Fruit fly (Drosophila melanogaster) whole organism, embryonic: ENCODE results near the gene Pop2.
A peak's percentile ranks its signal among the peaks of the same experiment; 100 is the strongest.

Experiments used
- Bgb ChIP-seq: fragments of 200-800 bp; sonication (Bioruptor generic); IDR thresholded peaks from 2 replicates; pipeline ENCODE4 v1.3.6; 2022; ENCODE audit warnings: missing biosample characterization, missing genetic modification characterization; ENCODE audit not compliant: partially characterized antibody
- CG10321 ChIP-seq: fragments of 200-800 bp; sonication (Bioruptor generic); IDR thresholded peaks from 2 replicates; pipeline ENCODE4 v1.3.6; 2022; ENCODE audit warnings: missing biosample characterization, missing genetic modification characterization
- CG10565 ChIP-seq: fragments of 200-800 bp; sonication (Bioruptor generic); optimal IDR thresholded peaks from 3 replicates; lab custom pipeline; 2016; ENCODE audit warnings: missing biosample characterization, mild to moderate bottlenecking, missing genetic modification characterization
- CG12942 ChIP-seq: fragments of 200-800 bp; sonication (Bioruptor generic); optimal IDR thresholded peaks from 3 replicates; lab custom pipeline; 2016; ENCODE audit warnings: missing biosample characterization, missing genetic modification characterization
- CG14441 ChIP-seq: fragments of 200-800 bp; sonication (Bioruptor generic); IDR thresholded peaks from 2 replicates; pipeline ENCODE4 v1.3.6; 2022; ENCODE audit warnings: missing biosample characterization, missing genetic modification characterization
- CG15011 ChIP-seq: fragments of 200-800 bp; sonication (Bioruptor generic); optimal IDR thresholded peaks from 3 replicates; lab custom pipeline; 2018; ENCODE audit warnings: missing biosample characterization, mild to moderate bottlenecking, missing genetic modification characterization
- CG1603 ChIP-seq: fragments of 200-800 bp; sonication (Bioruptor generic); optimal IDR thresholded peaks from 2 replicates; lab custom pipeline; 2019; ENCODE audit warnings: missing biosample characterization, mild to moderate bottlenecking, missing genetic modification characterization, moderate library complexity
- CG16815 ChIP-seq: fragments of 200-800 bp; sonication (Bioruptor generic); optimal IDR thresholded peaks from 3 replicates; lab custom pipeline; 2017; ENCODE audit warnings: missing biosample characterization, mild to moderate bottlenecking, missing genetic modification characterization
- CG17186 ChIP-seq: fragments of 200-800 bp; sonication (Bioruptor generic); optimal IDR thresholded peaks from 3 replicates; lab custom pipeline; 2017; ENCODE audit warnings: missing biosample characterization, missing genetic modification reagents, missing genetic modification characterization
- CG17568 ChIP-seq: fragments of 200-800 bp; sonication (Bioruptor generic); optimal IDR thresholded peaks from 2 replicates; lab custom pipeline; 2018; ENCODE audit warnings: missing biosample characterization, mild to moderate bottlenecking, missing genetic modification characterization, moderate library complexity
- CG18011 ChIP-seq: fragments of 200-800 bp; sonication (Bioruptor generic); optimal IDR thresholded peaks from 2 replicates; lab custom pipeline; 2017; ENCODE audit warnings: missing biosample characterization, missing genetic modification characterization, mild to moderate bottlenecking, moderate library complexity, missing genotype
- CG32767 ChIP-seq: fragments of 200-800 bp; sonication (Bioruptor generic); IDR thresholded peaks from 2 replicates; pipeline ENCODE4 v1.3.6; 2022; ENCODE audit warnings: missing biosample characterization, missing genetic modification characterization
- CG4617 ChIP-seq: fragments of 200-800 bp; sonication (Bioruptor generic); optimal IDR thresholded peaks from 3 replicates; lab custom pipeline; 2016; ENCODE audit warnings: missing biosample characterization, missing genetic modification characterization, borderline replicate concordance
- CG6683 ChIP-seq: fragments of 200-800 bp; sonication (Bioruptor generic); optimal IDR thresholded peaks from 2 replicates; lab custom pipeline; 2017; ENCODE audit warnings: missing biosample characterization, mild to moderate bottlenecking, missing genetic modification characterization, missing genetic modification reagents
- CG7372 ChIP-seq: fragments of 200-800 bp; sonication (Bioruptor generic); IDR thresholded peaks from 2 replicates; pipeline ENCODE4 v1.3.6; 2022; ENCODE audit warnings: missing biosample characterization, missing genetic modification characterization
- CG7963 ChIP-seq: fragments of 200-800 bp; sonication (Bioruptor generic); IDR thresholded peaks from 3 replicates; pipeline ENCODE4 v1.3.6; 2022; ENCODE audit warnings: missing biosample characterization, missing genetic modification characterization; ENCODE audit not compliant: partially characterized antibody
- CG9932 ChIP-seq: fragments of 200-800 bp; sonication (Bioruptor generic); IDR thresholded peaks from 2 replicates; pipeline ENCODE4 v1.3.6; 2022; ENCODE audit warnings: missing biosample characterization, missing genetic modification characterization
- Camta ChIP-seq: fragments of 200-800 bp; sonication (Bioruptor generic); optimal IDR thresholded peaks from 2 replicates; lab custom pipeline; 2016; ENCODE audit warnings: missing biosample characterization, missing genetic modification characterization
- Dbx ChIP-seq: fragments of 200-800 bp; sonication (Bioruptor generic); IDR thresholded peaks from 3 replicates; pipeline ENCODE4 v1.3.6; 2022; ENCODE audit warnings: missing biosample characterization, missing genetic modification characterization
- Dek ChIP-seq: fragments of 200-800 bp; sonication (Bioruptor generic); optimal IDR thresholded peaks from 3 replicates; lab custom pipeline; 2019; ENCODE audit warnings: missing biosample characterization, mild to moderate bottlenecking, missing genetic modification characterization, moderate library complexity
- Elba2 ChIP-seq: fragments of 200-800 bp; sonication (Bioruptor generic); optimal IDR thresholded peaks from 3 replicates; lab custom pipeline; 2016; ENCODE audit warnings: missing biosample characterization, missing genetic modification characterization
- Hey ChIP-seq: fragments of 200-800 bp; sonication (Bioruptor generic); optimal IDR thresholded peaks from 3 replicates; lab custom pipeline; 2018; ENCODE audit warnings: missing biosample characterization, mild to moderate bottlenecking, missing genetic modification characterization
- Lhr ChIP-seq: fragments of 200-800 bp; sonication (Bioruptor generic); optimal IDR thresholded peaks from 3 replicates; lab custom pipeline; 2017; ENCODE audit warnings: mild to moderate bottlenecking, missing biosample characterization, missing genetic modification reagents, missing genetic modification characterization
- Lim3 ChIP-seq: fragments of 200-800 bp; sonication (Bioruptor generic); IDR thresholded peaks from 2 replicates; pipeline ENCODE4 v1.3.6; 2022; ENCODE audit warnings: missing biosample characterization, missing genetic modification characterization
- Mes4 ChIP-seq: fragments of 200-800 bp; sonication (Bioruptor generic); optimal IDR thresholded peaks from 2 replicates; lab custom pipeline; 2016; ENCODE audit warnings: missing biosample characterization, missing genetic modification characterization
- NFAT ChIP-seq: fragments of 200-800 bp; sonication (Bioruptor generic); IDR thresholded peaks from 2 replicates; pipeline ENCODE4 v1.3.6; 2022; ENCODE audit warnings: missing biosample characterization, missing genetic modification characterization
- NfI ChIP-seq: fragments of 200-800 bp; sonication (Bioruptor generic); optimal IDR thresholded peaks from 3 replicates; lab custom pipeline; 2018; ENCODE audit warnings: missing biosample characterization, mild to moderate bottlenecking, missing genetic modification characterization, moderate library complexity
- Ptx1 ChIP-seq: fragments of 200-800 bp; sonication (Bioruptor generic); IDR thresholded peaks from 2 replicates; pipeline ENCODE4 v1.3.6; 2022; ENCODE audit warnings: missing biosample characterization, missing genetic modification characterization
- Scr ChIP-seq: fragments of 200-800 bp; sonication (Bioruptor generic); IDR thresholded peaks from 2 replicates; pipeline ENCODE4 v1.3.6; 2022; ENCODE audit warnings: missing biosample characterization, missing genetic modification characterization; ENCODE audit not compliant: partially characterized antibody
- TFAM ChIP-seq: fragments of 200-800 bp; sonication (Bioruptor generic); optimal IDR thresholded peaks from 2 replicates; lab custom pipeline; 2017; ENCODE audit warnings: missing biosample characterization, missing genetic modification characterization, inconsistent platforms
- Tbp ChIP-seq: fragments of >200 bp; optimal IDR thresholded peaks from 2 replicates; lab custom pipeline; 2018; ENCODE audit warnings: missing biosample characterization, missing genetic modification characterization
- amos ChIP-seq: fragments of 200-800 bp; sonication (Bioruptor generic); IDR thresholded peaks from 2 replicates; pipeline ENCODE4 v1.3.6; 2022; ENCODE audit warnings: missing biosample characterization, missing genetic modification characterization; ENCODE audit not compliant: partially characterized antibody
- bab2 ChIP-seq: fragments of 200-800 bp; sonication (Bioruptor generic); optimal IDR thresholded peaks from 2 replicates; lab custom pipeline; 2016; ENCODE audit warnings: missing biosample characterization, missing genetic modification characterization
- chm ChIP-seq: fragments of 200-800 bp; sonication (Bioruptor generic); IDR thresholded peaks from 2 replicates; pipeline ENCODE4 v1.3.6; 2022; ENCODE audit warnings: missing biosample characterization, missing genetic modification characterization
- da ChIP-seq: fragments of 200-800 bp; sonication (Bioruptor generic); optimal IDR thresholded peaks from 2 replicates; lab custom pipeline; 2016; ENCODE audit warnings: missing biosample characterization, missing genetic modification characterization
- dmrt11E ChIP-seq: fragments of 200-800 bp; sonication (Bioruptor generic); optimal IDR thresholded peaks from 3 replicates; lab custom pipeline; 2018; ENCODE audit warnings: missing biosample characterization, mild to moderate bottlenecking, missing genetic modification characterization, moderate library complexity
- dysf ChIP-seq: fragments of 200-800 bp; sonication (Bioruptor generic); IDR thresholded peaks from 3 replicates; pipeline ENCODE4 v1.3.6; 2022; ENCODE audit warnings: missing biosample characterization, missing genetic modification characterization
- ewg ChIP-seq: fragments of 200-800 bp; sonication (Bioruptor generic); optimal IDR thresholded peaks from 3 replicates; lab custom pipeline; 2017; ENCODE audit warnings: mild to moderate bottlenecking, missing biosample characterization, missing genetic modification reagents, missing genetic modification characterization
- fd3F ChIP-seq: fragments of 200-800 bp; sonication (Bioruptor generic); optimal IDR thresholded peaks from 2 replicates; lab custom pipeline; 2018; ENCODE audit warnings: missing biosample characterization, mild to moderate bottlenecking, missing genetic modification characterization, moderate library complexity
- gro ChIP-seq: fragments of 200-800 bp; sonication (Bioruptor generic); optimal IDR thresholded peaks from 2 replicates; lab custom pipeline; 2016; ENCODE audit warnings: missing biosample characterization, missing genetic modification characterization
- jigr1 ChIP-seq: fragments of 200-800 bp; sonication (Bioruptor generic); IDR thresholded peaks from 3 replicates; pipeline ENCODE4 v1.3.6; 2022; ENCODE audit warnings: missing biosample characterization, missing genetic modification characterization
- jing ChIP-seq: fragments of 200-800 bp; sonication (Bioruptor generic); optimal IDR thresholded peaks from 2 replicates; lab custom pipeline; 2018; ENCODE audit warnings: missing biosample characterization, mild to moderate bottlenecking, missing genetic modification characterization
- lbe ChIP-seq: fragments of 200-800 bp; sonication (Bioruptor generic); optimal IDR thresholded peaks from 2 replicates; lab custom pipeline; 2016; ENCODE audit warnings: missing biosample characterization, mild to moderate bottlenecking, missing genetic modification characterization
- nau ChIP-seq: fragments of 200-800 bp; sonication (Bioruptor generic); optimal IDR thresholded peaks from 3 replicates; lab custom pipeline; 2017; ENCODE audit warnings: missing biosample characterization, mild to moderate bottlenecking, missing genetic modification characterization, missing genetic modification reagents
- oc ChIP-seq: fragments of 200-800 bp; sonication (Bioruptor generic); optimal IDR thresholded peaks from 2 replicates; lab custom pipeline; 2018; ENCODE audit warnings: missing biosample characterization, mild to moderate bottlenecking, missing genetic modification characterization, moderate library complexity
- odd ChIP-seq: fragments of 200-800 bp; sonication (Bioruptor generic); optimal IDR thresholded peaks from 2 replicates; lab custom pipeline; 2017; ENCODE audit warnings: missing biosample characterization, mild to moderate bottlenecking, missing genetic modification characterization
- onecut ChIP-seq: fragments of 200-800 bp; sonication (Bioruptor generic); IDR thresholded peaks from 2 replicates; pipeline ENCODE4 v1.3.6; 2022; ENCODE audit warnings: missing biosample characterization, missing genetic modification characterization
- slou ChIP-seq: fragments of 200-800 bp; sonication (Bioruptor generic); optimal IDR thresholded peaks from 3 replicates; lab custom pipeline; 2016; ENCODE audit warnings: missing biosample characterization, missing genetic modification characterization
- twi ChIP-seq: fragments of 200-800 bp; optimal IDR thresholded peaks from 2 replicates; lab custom pipeline; 2019; ENCODE audit warnings: missing biosample characterization, mild to moderate bottlenecking, missing genetic modification characterization, moderate library complexity
- zfh1 ChIP-seq: fragments of 200-800 bp; sonication (Bioruptor generic); IDR thresholded peaks from 3 replicates; pipeline ENCODE4 v1.3.6; 2022; ENCODE audit warnings: missing biosample characterization, missing genetic modification characterization
- zfh2 ChIP-seq: fragments of 200-800 bp; sonication (Bioruptor generic); optimal IDR thresholded peaks from 2 replicates; lab custom pipeline; 2016; ENCODE audit warnings: missing biosample characterization, missing genetic modification characterization

The Pop2 gene

dm6 chr3L:11992960-11993359 lies 9.8 kb downstream of the Pop2 start, which contains the start of gene viaf (continued):
- TF ChIP-seq lbe (GFP tag; lab: Kevin White, UChicago) (peak; percentile 48), odd (no peak), CG17568 (GFP tag; lab: Kevin White, UChicago) (no peak), slou (GFP tag; lab: Kevin White, UChicago) (peak; percentile 27), ewg (no peak), Dek (tag; lab: Kevin White, UChicago) (no peak), CG7963 (GFP tag; lab: Robert Waterston, UW) (peak; percentile 92), zfh1 (GFP tag; lab: Robert Waterston, UW) (peak; percentile 61; the same call in 1 of the 3 replicates), CG17186 (peak; percentile 82), CG15011 (GFP tag; lab: Kevin White, UChicago) (no peak), da (GFP tag; lab: Kevin White, UChicago) (no peak), CG10321 (GFP tag; lab: Robert Waterston, UW) (no peak), zfh2 (peak; percentile 36), TFAM (no peak), onecut (GFP tag; lab: Robert Waterston, UW) (no peak), CG9932 (GFP tag; lab: Robert Waterston, UW) (peak; percentile 80), Lhr (GFP tag; lab: Kevin White, UChicago) (no peak), Hey (tag; lab: Kevin White, UChicago) (no peak), CG1603 (tag; lab: Kevin White, UChicago) (no peak), CG18011 (GFP tag; lab: Kevin White, UChicago) (no peak), jing (no peak), jigr1 (peak; percentile 75; the same call in 2 of the 3 replicates), Camta (GFP tag; lab: Kevin White, UChicago) (no peak), NfI (no peak), CG16815 (no peak), chm (GFP tag; lab: Robert Waterston, UW) (no peak), nau (GFP tag; lab: Kevin White, UChicago) (no peak), amos (GFP tag; lab: Robert Waterston, UW) (peak; percentile 96), NFAT (GFP tag; lab: Robert Waterston, UW) (peak; percentile 64), Lim3 (no peak), bab2 (peak; percentile 18), CG6683 (no peak), Ptx1 (peak; percentile 30; the same call in 1 of the 2 replicates), Dbx (GFP tag; lab: Robert Waterston, UW) (0 out of 3 replicates have a peak, but pooled peaks have one; percentile 39), CG12942 (GFP tag; lab: Kevin White, UChicago) (peak; percentile 42), gro (GFP tag; lab: Kevin White, UChicago) (no peak), Elba2 (no peak), CG32767 (GFP tag; lab: Robert Waterston, UW) (no peak), dmrt11E (tag; lab: Kevin White, UChicago) (peak; percentile 55), Tbp (no peak), dysf (GFP tag; lab: Robert Waterston, UW) (peak; percentile 57; the same call in 2 of the 3 replicates), CG14441 (GFP tag; lab: Robert Waterston, UW) (peak; percentile 30), Mes4 (no peak), CG4617 (peak; percentile 88), twi (tag; lab: Kevin White, UChicago) (no peak), CG7372 (GFP tag; lab: Robert Waterston, UW) (peak; percentile 25; the same call in 1 of the 2 replicates), Bgb (GFP tag; lab: Robert Waterston, UW) (peak; percentile 96), Scr (GFP tag; lab: Robert Waterston, UW) (peak; percentile 94), oc (no peak), fd3F (GFP tag; lab: Kevin White, UChicago) (peak; percentile 30), CG10565 (GFP tag; lab: Kevin White, UChicago) (no peak)
